Fruit fly (Drosophila melanogaster) whole organism, embryonic: ENCODE measurements around the gene eIF2gamma.

Source experiments
- Ada2b ChIP-seq: fragments of 200-800 bp; sonication (Bioruptor generic); IDR thresholded peaks from 2 replicates; pipeline ENCODE4 v1.3.6; 2022; ENCODE audit warnings: missing biosample characterization, missing genetic modification characterization
- Aef1 ChIP-seq: fragments of 200-800 bp; sonication (Bioruptor generic); IDR thresholded peaks from 3 replicates; pipeline ENCODE4 v1.3.6; 2022; ENCODE audit warnings: missing biosample characterization, missing genetic modification characterization
- Atf3 ChIP-seq: fragments of 200-800 bp; sonication (Bioruptor generic); optimal IDR thresholded peaks from 3 replicates; lab custom pipeline; 2016; ENCODE audit warnings: missing biosample characterization, missing genetic modification characterization
- Awh ChIP-seq: fragments of 200-800 bp; sonication (Bioruptor generic); IDR thresholded peaks from 2 replicates; pipeline ENCODE4, ENCODE4 v1.3.6; 2022; ENCODE audit warnings: missing biosample characterization, missing genetic modification characterization
- Blimp-1 ChIP-seq: fragments of 200-800 bp; sonication (Bioruptor generic); optimal IDR thresholded peaks from 3 replicates; lab custom pipeline; 2018; ENCODE audit warnings: missing biosample characterization, missing genetic modification characterization, mild to moderate bottlenecking, moderate library complexity, missing genetic modification reagents
- C15 ChIP-seq: fragments of 200-800 bp; sonication (Bioruptor generic); IDR thresholded peaks from 3 replicates; pipeline ENCODE4 v1.3.6; 2022; ENCODE audit warnings: missing biosample characterization, missing genetic modification characterization
- CG10543 ChIP-seq: fragments of 200-800 bp; sonication (Bioruptor generic); optimal IDR thresholded peaks from 3 replicates; lab custom pipeline; 2017; ENCODE audit warnings: missing biosample characterization, mild to moderate bottlenecking, missing genetic modification characterization, moderate library complexity
- CG11695 ChIP-seq: fragments of 200-800 bp; sonication (Bioruptor generic); IDR thresholded peaks from 3 replicates; pipeline ENCODE4 v1.3.6; 2022; ENCODE audit warnings: missing biosample characterization, missing genetic modification characterization
- CG13123 ChIP-seq: fragments of 200-800 bp; sonication (Bioruptor generic); optimal IDR thresholded peaks from 2 replicates; lab custom pipeline; 2016; ENCODE audit warnings: missing biosample characterization, missing genetic modification characterization
- CG13624 ChIP-seq: fragments of 200-800 bp; sonication (Bioruptor generic); optimal IDR thresholded peaks from 2 replicates; lab custom pipeline; 2016; ENCODE audit warnings: missing biosample characterization, missing genetic modification characterization
- CG14014 ChIP-seq: fragments of 200-800 bp; sonication (Bioruptor generic); IDR thresholded peaks from 2 replicates; pipeline ENCODE4 v1.3.6; 2022; ENCODE audit warnings: missing biosample characterization, missing genetic modification characterization
- CG14050 ChIP-seq: fragments of 200-800 bp; sonication (Bioruptor generic); IDR thresholded peaks from 3 replicates; pipeline ENCODE4 v1.3.6; 2022; ENCODE audit warnings: missing biosample characterization, missing genetic modification characterization
- CG15269 ChIP-seq: fragments of 200-800 bp; sonication (Bioruptor generic); optimal IDR thresholded peaks from 2 replicates; lab custom pipeline; 2018; ENCODE audit warnings: missing biosample characterization, mild to moderate bottlenecking, missing genetic modification characterization, moderate library complexity
- CG3163 ChIP-seq: fragments of 200-800 bp; sonication (Bioruptor generic); optimal IDR thresholded peaks from 3 replicates; lab custom pipeline; 2016; ENCODE audit warnings: missing biosample characterization, missing genetic modification characterization
- CG34224 ChIP-seq: fragments of 200-800 bp; sonication (Bioruptor generic); IDR thresholded peaks from 3 replicates; pipeline ENCODE4 v1.3.6; 2022; ENCODE audit warnings: missing biosample characterization, missing genetic modification characterization; ENCODE audit not compliant: partially characterized antibody
- CG3726 ChIP-seq: fragments of 200-800 bp; sonication (Bioruptor generic); IDR thresholded peaks from 3 replicates; pipeline ENCODE4, ENCODE4 v1.3.6; 2022; ENCODE audit warnings: missing biosample characterization, missing genetic modification characterization
- CG6791 ChIP-seq: fragments of 200-800 bp; sonication (Bioruptor generic); IDR thresholded peaks from 3 replicates; pipeline ENCODE4 v1.3.6; 2022; ENCODE audit warnings: missing biosample characterization, missing genetic modification characterization; ENCODE audit not compliant: partially characterized antibody
- CG7372 ChIP-seq: fragments of 200-800 bp; sonication (Bioruptor generic); IDR thresholded peaks from 2 replicates; pipeline ENCODE4 v1.3.6; 2022; ENCODE audit warnings: missing biosample characterization, missing genetic modification characterization
- CG8281 ChIP-seq: fragments of 200-800 bp; sonication (Bioruptor generic); optimal IDR thresholded peaks from 2 replicates; lab custom pipeline; 2018; ENCODE audit warnings: missing biosample characterization, mild to moderate bottlenecking, missing genetic modification characterization, moderate library complexity
- CG8290 ChIP-seq, 3 experiments: fragments of 200-800 bp; sonication (Bioruptor generic); optimal IDR thresholded peaks; 2 replicates each; lab custom pipeline; 2016 to 2019; ENCODE audit warnings: missing biosample characterization in 3 of 3, missing genetic modification characterization in 3 of 3, mild to moderate bottlenecking in 2 of 3, moderate library complexity in 1 of 3
- CG8359 ChIP-seq: fragments of 200-800 bp; sonication (Bioruptor generic); optimal IDR thresholded peaks from 2 replicates; lab custom pipeline; 2017; ENCODE audit warnings: missing biosample characterization, mild to moderate bottlenecking, missing genetic modification characterization, borderline replicate concordance
- CG9609 ChIP-seq: fragments of 200-800 bp; sonication (Bioruptor generic); optimal IDR thresholded peaks from 3 replicates; lab custom pipeline; 2016; ENCODE audit warnings: missing biosample characterization, missing genetic modification characterization
- CrebB ChIP-seq: fragments of 200-800 bp; sonication (Bioruptor generic); optimal IDR thresholded peaks from 3 replicates; lab custom pipeline; 2018; ENCODE audit warnings: missing biosample characterization, mild to moderate bottlenecking, missing genetic modification characterization
- Doc3 ChIP-seq: fragments of 200-800 bp; sonication (Bioruptor generic); IDR thresholded peaks from 3 replicates; pipeline ENCODE4 v1.3.6; 2022; ENCODE audit warnings: missing biosample characterization, missing genetic modification characterization; ENCODE audit not compliant: partially characterized antibody
- Myb ChIP-seq: fragments of 200-800 bp; sonication (Bioruptor generic); optimal IDR thresholded peaks from 2 replicates; lab custom pipeline; 2016; ENCODE audit warnings: missing biosample characterization, missing genetic modification characterization
- NC2β ChIP-seq: fragments of 200-800 bp; sonication (Bioruptor generic); optimal IDR thresholded peaks from 2 replicates; lab custom pipeline; 2016; ENCODE audit warnings: missing biosample characterization, missing genetic modification characterization
- Pdp1 ChIP-seq, 2 experiments: fragments of 200-800 bp; sonication (Bioruptor generic); optimal IDR thresholded peaks; 3 replicates each; lab custom pipeline; 2016; ENCODE audit warnings: missing biosample characterization in 2 of 2, missing genetic modification characterization in 2 of 2, mild to moderate bottlenecking in 1 of 2, moderate library complexity in 1 of 2
- Stat92E ChIP-seq, 3 experiments: fragments of >200 bp in 2 of 3; fragments of 200-800 bp in 1 of 3; sonication (Bioruptor generic) in 1 of 3; optimal IDR thresholded peaks; 2 replicates each; lab custom pipeline; 2017 to 2019; ENCODE audit warnings: missing biosample characterization in 3 of 3, missing genetic modification characterization in 3 of 3, mild to moderate bottlenecking in 1 of 3, moderate library complexity in 1 of 3
- TFAM ChIP-seq: fragments of 200-800 bp; sonication (Bioruptor generic); optimal IDR thresholded peaks from 2 replicates; lab custom pipeline; 2017; ENCODE audit warnings: missing biosample characterization, missing genetic modification characterization, inconsistent platforms
- ac ChIP-seq: fragments of 200-800 bp; sonication (Bioruptor generic); optimal IDR thresholded peaks from 3 replicates; lab custom pipeline; 2017; ENCODE audit warnings: missing biosample characterization, mild to moderate bottlenecking, missing genetic modification characterization
- az2 ChIP-seq: fragments of 200-800 bp; sonication (Bioruptor generic); optimal IDR thresholded peaks from 3 replicates; lab custom pipeline; 2016; ENCODE audit warnings: missing biosample characterization, missing genetic modification characterization
- dimm ChIP-seq: fragments of 200-800 bp; sonication (Bioruptor generic); IDR thresholded peaks from 2 replicates; pipeline ENCODE4 v1.3.6; 2022; ENCODE audit warnings: missing biosample characterization, missing genetic modification characterization
- dysf ChIP-seq: fragments of 200-800 bp; sonication (Bioruptor generic); IDR thresholded peaks from 3 replicates; pipeline ENCODE4 v1.3.6; 2022; ENCODE audit warnings: missing biosample characterization, missing genetic modification characterization
- fu2 ChIP-seq: fragments of 200-800 bp; sonication (Bioruptor generic); optimal IDR thresholded peaks from 2 replicates; lab custom pipeline; 2016; ENCODE audit warnings: missing biosample characterization, missing genetic modification characterization
- gce ChIP-seq: fragments of 200-800 bp; sonication (Bioruptor generic); IDR thresholded peaks from 3 replicates; pipeline ENCODE4 v1.3.6; 2022; ENCODE audit warnings: missing biosample characterization, missing genetic modification characterization
- gcm2 ChIP-seq: fragments of 200-800 bp; sonication (Bioruptor generic); optimal IDR thresholded peaks from 2 replicates; lab custom pipeline; 2016; ENCODE audit warnings: missing biosample characterization, missing genetic modification characterization
- kah ChIP-seq: fragments of 200-800 bp; sonication (Bioruptor generic); optimal IDR thresholded peaks from 2 replicates; lab custom pipeline; 2018; ENCODE audit warnings: missing biosample characterization, mild to moderate bottlenecking, missing genetic modification characterization
- nerfin-2 ChIP-seq: fragments of 200-800 bp; sonication (Bioruptor generic); IDR thresholded peaks from 2 replicates; pipeline ENCODE4 v1.3.6; 2022; ENCODE audit warnings: missing biosample characterization, missing genetic modification characterization; ENCODE audit not compliant: partially characterized antibody
- odd ChIP-seq: fragments of 200-800 bp; sonication (Bioruptor generic); optimal IDR thresholded peaks from 2 replicates; lab custom pipeline; 2017; ENCODE audit warnings: missing biosample characterization, mild to moderate bottlenecking, missing genetic modification characterization
- sc ChIP-seq, 3 experiments: fragments of >200 bp in 2 of 3; fragments of 200-800 bp in 1 of 3; sonication (Bioruptor generic) in 1 of 3; optimal IDR thresholded peaks; 2 replicates in 2 of 3; 3 replicates in 1 of 3; lab custom pipeline; 2017; ENCODE audit warnings: mild to moderate bottlenecking in 1 of 3, missing biosample characterization in 1 of 3, missing genetic modification characterization in 1 of 3, missing genetic modification reagents in 1 of 3
- so ChIP-seq: fragments of 200-800 bp; sonication (Bioruptor generic); IDR thresholded peaks from 3 replicates; pipeline ENCODE4 v1.3.6; 2022; ENCODE audit warnings: missing biosample characterization, missing genetic modification characterization
- sr ChIP-seq: fragments of 200-800 bp; sonication (Bioruptor generic); IDR thresholded peaks from 3 replicates; pipeline ENCODE4 v1.3.6; 2022; ENCODE audit warnings: missing biosample characterization, missing genetic modification characterization
- stc ChIP-seq: fragments of 200-800 bp; sonication (Bioruptor generic); IDR thresholded peaks from 2 replicates; pipeline ENCODE4 v1.3.6; 2022; ENCODE audit warnings: missing biosample characterization, missing genetic modification characterization
- ttk ChIP-seq: fragments of 200-800 bp; sonication (Bioruptor generic); IDR thresholded peaks from 2 replicates; pipeline ENCODE4 v2.1.2; 2022; ENCODE audit warnings: missing biosample characterization, missing genetic modification characterization
- vvl ChIP-seq: fragments of 200-800 bp; sonication (Bioruptor generic); IDR thresholded peaks from 2 replicates; pipeline ENCODE4 v1.3.6; 2022; ENCODE audit warnings: missing biosample characterization, missing genetic modification characterization
- wdn ChIP-seq: fragments of 200-800 bp; sonication (Bioruptor generic); IDR thresholded peaks from 2 replicates; pipeline ENCODE4 v1.3.6; 2022; ENCODE audit warnings: missing biosample characterization, missing genetic modification characterization

The eIF2gamma gene

dm6 chr3R:15242186-15243045 is 20.8 kb downstream of the eIF2gamma start, which contains the start of the genes tefu and Hsc70-4 (continued):
- peak; percentile 63 for TF ChIP-seq CG13123
- TF ChIP-seq TFAM (GFP tag; lab: Kevin White, UChicago), result no peak
- TF ChIP-seq gce (GFP tag; lab: Robert Waterston, UW), result peak; percentile 50; the same call in 1 of the 3 replicates
- TF ChIP-seq CG9609 (GFP tag; lab: Kevin White, UChicago), result peak; percentile 73
- TF ChIP-seq Ada2b (GFP tag; lab: Robert Waterston, UW), result peak; percentile 75
- TF ChIP-seq NC2β (GFP tag; lab: Kevin White, UChicago), result peak; percentile 69
- TF ChIP-seq Blimp-1 (GFP tag; lab: Kevin White, UChicago), result no peak
- peak; percentile 23 for TF ChIP-seq CrebB (tag; lab: Kevin White, UChicago)
- TF ChIP-seq Myb (GFP tag; lab: Kevin White, UChicago), result peak; percentile 50
- TF ChIP-seq ac, result no peak
- peak; percentile 87 for TF ChIP-seq ttk (GFP tag; lab: Robert Waterston, UW)
- peak; percentile 31 for TF ChIP-seq odd (GFP tag; lab: Kevin White, UChicago)
- TF ChIP-seq CG7372 (GFP tag; lab: Robert Waterston, UW), result peak; percentile 73
- TF ChIP-seq CG14014 (GFP tag; lab: Robert Waterston, UW), result peak; percentile 61; the same call in 1 of the 2 replicates
- peak; percentile 38; the same call in 1 of the 3 replicates for TF ChIP-seq CG6791 (GFP tag; lab: Robert Waterston, UW)
- TF ChIP-seq CG3163 (GFP tag; lab: Kevin White, UChicago), result peak; percentile 53
- peak in 1 of 3 experiments; percentile 37 for TF ChIP-seq Stat92E (GFP tag; optimal IDR thresholded peaks at IDR 0.05; lab: Kevin White, UChicago)
- TF ChIP-seq vvl (GFP tag; lab: Robert Waterston, UW), result peak; percentile 80
- TF ChIP-seq gcm2 (GFP tag; lab: Kevin White, UChicago), result peak; percentile 46
- peak; percentile 62; the same call in 1 of the 2 replicates for TF ChIP-seq wdn (GFP tag; lab: Robert Waterston, UW)
- peak; percentile 65 for TF ChIP-seq az2 (GFP tag; lab: Kevin White, UChicago)
- peak; percentile 48 for TF ChIP-seq CG13624 (GFP tag; lab: Kevin White, UChicago)
- no peak; the same call in 2 of the 3 replicates for TF ChIP-seq sr
- TF ChIP-seq CG8290 (GFP tag; optimal IDR thresholded peaks at IDR 0.05; lab: Kevin White, UChicago), result peak; percentile 79
- peak in 1 of 2 experiments; percentile 72 for TF ChIP-seq CG8290 (tag; optimal IDR thresholded peaks at IDR 0.05; lab: Kevin White, UChicago)
- peak; percentile 53; the same call in 2 of the 3 replicates for TF ChIP-seq CG14050 (GFP tag; lab: Robert Waterston, UW)
- peak; percentile 86 for TF ChIP-seq Aef1 (GFP tag; lab: Robert Waterston, UW)
- no peak for TF ChIP-seq nerfin-2 (GFP tag; lab: Robert Waterston, UW)
- TF ChIP-seq fu2 (GFP tag; lab: Kevin White, UChicago), result peak; percentile 48
- TF ChIP-seq CG8359 (GFP tag; lab: Kevin White, UChicago), result peak; percentile 26
- no peak for TF ChIP-seq CG34224
- TF ChIP-seq dimm, result peak; percentile 32; the same call in 1 of the 2 replicates
- TF ChIP-seq Atf3 (GFP tag; lab: Kevin White, UChicago), result peak; percentile 71
- peak; percentile 31 for TF ChIP-seq CG8281 (tag; lab: Kevin White, UChicago)
- peak; percentile 85 for TF ChIP-seq dysf
- TF ChIP-seq Pdp1 (GFP tag; optimal IDR thresholded peaks at IDR 0.05; lab: Kevin White, UChicago), result peak; percentile 85 to 90
- 0 out of 2 replicates have a peak, but pooled peaks have one; percentile 29 for TF ChIP-seq stc (GFP tag; lab: Robert Waterston, UW)
- TF ChIP-seq so (GFP tag; lab: Robert Waterston, UW), result peak; percentile 62; the same call in 1 of the 3 replicates
- TF ChIP-seq Doc3, result no peak
- TF ChIP-seq CG15269, result peak; percentile 0
- TF ChIP-seq CG10543 (GFP tag; lab: Kevin White, UChicago), result peak; percentile 81
- peak; percentile 55; the same call in 1 of the 3 replicates for TF ChIP-seq C15 (GFP tag; lab: Robert Waterston, UW)
- no peak for TF ChIP-seq sc (optimal IDR thresholded peaks at IDR 0.05; lab: Kevin White, UChicago)
- peak; percentile 2 for TF ChIP-seq sc (GFP tag; optimal IDR thresholded peaks at IDR 0.05; lab: Kevin White, UChicago)
- peak; percentile 75; the same call in 2 of the 3 replicates for TF ChIP-seq CG3726 (GFP tag; lab: Robert Waterston, UW)
- 0 out of 2 replicates have a peak, but pooled peaks have one; percentile 8 for TF ChIP-seq Awh
- no peak for TF ChIP-seq CG11695
- peak; percentile 45 for TF ChIP-seq kah (GFP tag; lab: Kevin White, UChicago)
